Worm (Caenorhabditis elegans) whole organism, L3 larva: Measurements from ENCODE around the gene gad-3.

Experiments
- R02D3.7 ChIP-seq: fragments of 150-350 bp; optimal IDR thresholded peaks from 2 replicates; lab custom pipeline; 2014; ENCODE audit warnings: missing biosample characterization, missing genetic modification characterization
- ZK546.5 ChIP-seq: sonication (generic microtip); optimal IDR thresholded peaks from 2 replicates; lab custom pipeline; 2017; ENCODE audit warnings: missing biosample characterization, missing genetic modification characterization
- ama-1 ChIP-seq: fragments of 150-350 bp; optimal IDR thresholded peaks from 2 replicates; lab custom pipeline; 2018
- ceh-16 ChIP-seq: sonication (generic microtip); optimal IDR thresholded peaks from 2 replicates; lab custom pipeline; 2017; ENCODE audit warnings: missing biosample characterization, missing genetic modification characterization
- daf-12 ChIP-seq: fragments of 150-350 bp; optimal IDR thresholded peaks from 2 replicates; lab custom pipeline; 2014; ENCODE audit warnings: missing biosample characterization, missing genetic modification reagents, missing genetic modification characterization
- egl-5 ChIP-seq: fragments of 150-350 bp; optimal IDR thresholded peaks from 2 replicates; lab custom pipeline; 2017; ENCODE audit warnings: missing biosample characterization, missing genetic modification reagents, missing genetic modification characterization, inconsistent platforms
- elt-1 ChIP-seq: fragments of 150-350 bp; optimal IDR thresholded peaks from 2 replicates; lab custom pipeline; 2014; ENCODE audit warnings: missing biosample characterization, missing genetic modification characterization
- elt-2 ChIP-seq: sonication (generic microtip); optimal IDR thresholded peaks from 2 replicates; lab custom pipeline; 2016; ENCODE audit warnings: missing genetic modification reagents, mild to moderate bottlenecking, missing genetic modification characterization, missing compliant biosample characterization
- elt-3 ChIP-seq, 3 experiments: fragments of 150-350 bp in 1 of 3; sonication (generic microtip) in 2 of 3; optimal IDR thresholded peaks; 2 replicates in 2 of 3; 4 replicates in 1 of 3; lab custom pipeline; 2014 to 2017; ENCODE audit warnings: missing biosample characterization in 3 of 3, missing genetic modification characterization in 3 of 3
- eor-1 ChIP-seq, 2 experiments: fragments of 150-350 bp; optimal IDR thresholded peaks; 2 replicates each; lab custom pipeline; 2014 to 2018; ENCODE audit warnings: missing biosample characterization in 2 of 2, missing genetic modification characterization in 2 of 2
- fkh-10 ChIP-seq: sonication (generic microtip); optimal IDR thresholded peaks from 2 replicates; lab custom pipeline; 2017; ENCODE audit warnings: missing biosample characterization, missing genetic modification reagents, missing genetic modification characterization
- hmg-11 ChIP-seq: sonication (generic microtip); optimal IDR thresholded peaks from 2 replicates; lab custom pipeline; 2016; ENCODE audit warnings: missing genetic modification characterization, missing compliant biosample characterization
- jun-1 ChIP-seq: fragments of 150-350 bp; optimal IDR thresholded peaks from 2 replicates; lab custom pipeline; 2014; ENCODE audit warnings: missing biosample characterization, missing genetic modification reagents, missing genetic modification characterization
- lin-15B ChIP-seq: fragments of 150-350 bp; optimal IDR thresholded peaks from 2 replicates; lab custom pipeline; 2014; ENCODE audit warnings: missing biosample characterization, missing genetic modification characterization
- lin-39 ChIP-seq: fragments of 150-350 bp; optimal IDR thresholded peaks from 2 replicates; lab custom pipeline; 2018; ENCODE audit warnings: missing biosample characterization, missing genetic modification reagents, missing genetic modification characterization
- lsy-12 ChIP-seq: sonication (generic microtip); optimal IDR thresholded peaks from 2 replicates; lab custom pipeline; 2016; ENCODE audit warnings: mild to moderate bottlenecking, missing genetic modification characterization, missing compliant biosample characterization
- mdl-1 ChIP-seq: fragments of 150-350 bp; optimal IDR thresholded peaks from 2 replicates; lab custom pipeline; 2014; ENCODE audit warnings: missing biosample characterization, missing genetic modification characterization
- nfya-1 ChIP-seq: sonication (generic microtip); optimal IDR thresholded peaks from 2 replicates; lab custom pipeline; 2017; ENCODE audit warnings: missing genetic modification characterization, mild to moderate bottlenecking, missing compliant biosample characterization, antibody characterized with exemption, moderate library complexity; ENCODE audit not compliant: insufficient read depth
- nhr-11 ChIP-seq: fragments of 150-350 bp; optimal IDR thresholded peaks from 2 replicates; lab custom pipeline; 2014; ENCODE audit warnings: missing biosample characterization, missing genetic modification characterization
- nhr-237 ChIP-seq: fragments of 150-350 bp; optimal IDR thresholded peaks from 2 replicates; lab custom pipeline; 2014; ENCODE audit warnings: missing biosample characterization, missing genetic modification characterization
- nhr-25 ChIP-seq: sonication (generic microtip); optimal IDR thresholded peaks from 2 replicates; lab custom pipeline; 2017; ENCODE audit warnings: missing biosample characterization, missing genetic modification characterization
- nhr-43 ChIP-seq: sonication (generic microtip); optimal IDR thresholded peaks from 2 replicates; lab custom pipeline; 2016; ENCODE audit warnings: mild to moderate bottlenecking, missing genetic modification characterization, missing compliant biosample characterization; ENCODE audit not compliant: poor library complexity, severe bottlenecking
- nhr-67 ChIP-seq: fragments of 150-350 bp; optimal IDR thresholded peaks from 2 replicates; lab custom pipeline; 2014; ENCODE audit warnings: missing biosample characterization, missing genetic modification characterization
- nhr-76 ChIP-seq: fragments of 150-350 bp; sonication (generic microtip); optimal IDR thresholded peaks from 5 replicates; lab custom pipeline; 2014; ENCODE audit warnings: missing biosample characterization, missing genetic modification characterization
- nhr-77 ChIP-seq: fragments of 150-350 bp; optimal IDR thresholded peaks from 2 replicates; lab custom pipeline; 2014; ENCODE audit warnings: missing biosample characterization, missing genetic modification characterization
- pha-4 ChIP-seq: fragments of 150-350 bp; optimal IDR thresholded peaks from 2 replicates; lab custom pipeline; 2014; ENCODE audit warnings: missing biosample characterization, missing genetic modification reagents, missing genetic modification characterization
- pqm-1 ChIP-seq: fragments of 150-350 bp; optimal IDR thresholded peaks from 2 replicates; lab custom pipeline; 2017; ENCODE audit warnings: missing biosample characterization, missing genetic modification characterization, inconsistent platforms
- snpc-4 ChIP-seq: fragments of 150-350 bp; optimal IDR thresholded peaks from 2 replicates; lab custom pipeline; 2014; ENCODE audit warnings: missing biosample characterization, missing genetic modification characterization
- tbx-2 ChIP-seq: sonication (generic microtip); optimal IDR thresholded peaks from 2 replicates; lab custom pipeline; 2016; ENCODE audit warnings: mild to moderate bottlenecking, missing genetic modification characterization, missing compliant biosample characterization
- unc-39 ChIP-seq: sonication (generic microtip); optimal IDR thresholded peaks from 4 replicates; lab custom pipeline; 2017; ENCODE audit warnings: missing biosample characterization, missing genetic modification characterization
- ztf-11 ChIP-seq: fragments of 150-350 bp; optimal IDR thresholded peaks from 2 replicates; lab custom pipeline; 2014; ENCODE audit warnings: missing biosample characterization, missing genetic modification characterization
- ztf-4 ChIP-seq: fragments of 150-350 bp; optimal IDR thresholded peaks from 2 replicates; lab custom pipeline; 2014; ENCODE audit warnings: missing biosample characterization, missing genetic modification characterization

gad-3 gene

DNA sequence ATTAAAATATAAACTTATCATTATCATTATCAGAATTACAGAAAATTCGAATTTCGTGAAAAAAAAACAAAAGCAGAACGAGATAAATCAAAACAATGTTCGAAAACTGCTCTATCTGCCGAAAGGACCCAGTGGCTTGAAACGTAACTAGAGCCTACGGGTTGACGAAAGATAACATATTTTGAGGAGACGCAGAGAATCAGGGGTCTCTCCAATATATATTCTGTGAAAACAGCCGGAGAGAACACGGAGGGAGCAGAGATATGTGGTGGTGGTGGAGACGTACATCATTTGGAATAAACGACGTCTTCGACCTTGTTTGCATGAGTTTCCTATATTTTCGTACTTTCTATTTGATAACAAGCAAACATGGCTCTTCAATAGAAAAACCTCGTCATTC, 36.1 kb upstream of the gad-3 start:
- TF ChIP-seq nfya-1 (tag; lab: Kevin White, UChicago) (peak; percentile 27), hmg-11 (peak; percentile 47), nhr-43 (tag; lab: Kevin White, UChicago) (no peak), nhr-25 (tag; lab: Kevin White, UChicago) (no peak)

DNA sequence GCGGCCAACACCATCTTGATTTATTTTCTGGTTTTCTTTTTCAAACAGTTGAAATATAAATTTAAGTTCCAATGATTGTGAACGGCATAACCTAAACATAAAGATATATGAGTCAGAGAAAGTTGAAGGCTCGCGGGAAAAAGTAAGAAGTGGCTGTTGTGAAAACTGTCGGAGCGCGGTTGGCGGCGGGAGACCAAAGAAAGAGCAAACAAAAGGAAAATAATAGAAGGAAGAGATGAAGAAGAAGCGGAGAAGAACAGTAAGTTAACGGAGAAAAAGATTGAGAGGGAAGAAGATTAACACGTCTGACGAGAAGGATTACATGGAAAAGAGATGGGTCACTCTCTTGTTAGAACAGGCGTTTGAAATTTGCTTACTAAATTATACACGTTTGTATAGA, 34.6 kb upstream of the gad-3 start, which contains the start of gene inx-10:
Gene inx-10, minus strand, starts transcription at position 101 of the 400 bp plus-strand sequence.
- no peak for TF ChIP-seq ama-1 (lab: Kevin White, UChicago)
- no peak for TF ChIP-seq elt-1 (tag; lab: Kevin White, UChicago)
- TF ChIP-seq pha-4: peak; percentile 59

DNA sequence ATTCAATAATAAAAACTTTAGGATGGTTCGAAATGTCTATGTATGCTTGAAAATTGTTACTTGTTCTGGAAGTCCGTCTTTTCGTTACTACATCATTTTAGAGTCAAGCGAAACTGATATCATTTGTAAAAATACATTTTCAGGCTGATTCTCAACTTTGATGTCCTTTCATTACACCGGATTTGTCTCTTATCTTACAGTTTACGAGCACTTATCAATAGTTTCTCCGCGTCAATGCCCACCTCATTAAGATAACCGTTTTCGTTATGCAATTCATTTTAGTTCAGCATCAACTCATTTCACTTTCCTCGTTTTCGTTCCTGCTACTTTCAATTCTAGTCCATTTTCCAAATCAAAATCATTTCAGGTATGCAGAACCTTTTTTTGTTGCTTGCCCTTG, 29.9 kb upstream of the gad-3 start, which contains the start of gene asp-2:
Gene asp-2, plus strand, starts transcription at position 368 of the 400 bp plus-strand sequence.
- TF ChIP-seq fkh-10 (GFP tag; lab: Kevin White, UChicago): no peak
- no peak for TF ChIP-seq ZK546.5
- TF ChIP-seq ztf-11 (tag; lab: Kevin White, UChicago): no peak
- TF ChIP-seq elt-2 (tag; lab: Kevin White, UChicago): peak; percentile 91
- TF ChIP-seq pqm-1: peak; percentile 89
- no peak for TF ChIP-seq nhr-76 (tag; lab: Kevin White, UChicago)

DNA sequence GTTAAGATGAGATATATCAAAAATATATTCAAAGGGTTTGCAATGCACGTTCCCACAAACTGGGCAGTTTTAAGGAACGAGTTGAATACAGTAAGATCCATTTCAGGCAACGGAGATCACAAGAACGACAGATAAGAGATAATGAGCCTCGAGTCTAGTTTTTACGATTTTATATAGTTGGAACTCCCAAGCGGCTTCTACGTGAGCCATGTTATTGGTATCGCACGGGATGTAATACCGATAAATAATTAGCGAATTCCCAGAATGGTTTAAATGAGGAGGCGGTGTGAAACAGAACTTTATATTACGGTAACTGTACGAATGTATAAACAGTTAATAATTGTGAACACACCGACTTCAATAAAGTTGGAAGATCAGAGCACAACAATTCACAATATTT, 26.1 kb upstream of the gad-3 start, which contains the start of gene str-177:
Gene str-177, minus strand, starts transcription at position 101 of the 400 bp plus-strand sequence.
- no peak for TF ChIP-seq daf-12
- no peak for TF ChIP-seq unc-39 (tag; lab: Kevin White, UChicago)
- TF ChIP-seq ztf-4: no peak
- TF ChIP-seq eor-1 (tag; optimal IDR thresholded peaks at IDR 0.05; lab: Kevin White, UChicago): no peak
- no peak for TF ChIP-seq nhr-11
- no peak for TF ChIP-seq lin-15B
- TF ChIP-seq elt-1 (tag; lab: Kevin White, UChicago): no peak
- no peak for TF ChIP-seq nhr-67 (tag; lab: Kevin White, UChicago)
- TF ChIP-seq R02D3.7: no peak
- TF ChIP-seq nhr-237 (tag; lab: Kevin White, UChicago): no peak
- no peak for TF ChIP-seq elt-3 (tag; optimal IDR thresholded peaks at IDR 0.05; lab: Kevin White, UChicago)
- TF ChIP-seq fkh-10 (GFP tag; lab: Kevin White, UChicago): no peak
- TF ChIP-seq ztf-11 (tag; lab: Kevin White, UChicago): no peak
- TF ChIP-seq lin-39 (tag; lab: Kevin White, UChicago): no peak
- no peak for TF ChIP-seq tbx-2 (tag; lab: Kevin White, UChicago)
- no peak for TF ChIP-seq egl-5 (tag; lab: Kevin White, UChicago)
- no peak for TF ChIP-seq mdl-1 (tag; lab: Kevin White, UChicago)
- TF ChIP-seq snpc-4 (tag; lab: Kevin White, UChicago): no peak
- TF ChIP-seq ceh-16 (tag; lab: Kevin White, UChicago): no peak
- TF ChIP-seq lsy-12 (tag; lab: Kevin White, UChicago): no peak

DNA sequence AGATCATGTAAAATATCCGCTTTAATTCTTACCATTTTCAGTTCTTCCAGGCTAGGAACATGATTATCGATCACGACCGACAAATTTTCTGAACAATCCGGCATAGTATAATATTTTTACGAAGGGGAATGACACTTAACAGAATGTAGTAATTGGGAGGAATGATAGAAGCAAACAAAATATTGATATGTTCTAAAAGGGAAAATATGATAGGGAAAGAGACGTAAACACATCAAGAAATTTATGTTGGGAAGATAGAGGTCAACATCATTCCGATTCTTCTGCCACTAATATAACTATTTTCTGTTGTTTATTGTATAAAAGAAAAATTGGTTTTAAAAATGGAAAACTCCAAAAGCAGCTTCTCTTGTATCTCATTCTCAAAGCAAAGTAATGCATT, 24.3 kb upstream of the gad-3 start, which contains the start of gene C24B5.4:
Gene C24B5.4, minus strand, starts transcription at position 206 of the 400 bp plus-strand sequence.
- no peak for TF ChIP-seq nhr-77
- TF ChIP-seq lsy-12 (tag; lab: Kevin White, UChicago): no peak
- no peak for TF ChIP-seq pha-4
- no peak for TF ChIP-seq pqm-1
- TF ChIP-seq ama-1 (lab: Kevin White, UChicago): no peak
- TF ChIP-seq elt-2 (tag; lab: Kevin White, UChicago): peak; percentile 6
- TF ChIP-seq hmg-11: no peak
- TF ChIP-seq jun-1: no peak
- TF ChIP-seq, all 47 proteins: peak for 1

DNA sequence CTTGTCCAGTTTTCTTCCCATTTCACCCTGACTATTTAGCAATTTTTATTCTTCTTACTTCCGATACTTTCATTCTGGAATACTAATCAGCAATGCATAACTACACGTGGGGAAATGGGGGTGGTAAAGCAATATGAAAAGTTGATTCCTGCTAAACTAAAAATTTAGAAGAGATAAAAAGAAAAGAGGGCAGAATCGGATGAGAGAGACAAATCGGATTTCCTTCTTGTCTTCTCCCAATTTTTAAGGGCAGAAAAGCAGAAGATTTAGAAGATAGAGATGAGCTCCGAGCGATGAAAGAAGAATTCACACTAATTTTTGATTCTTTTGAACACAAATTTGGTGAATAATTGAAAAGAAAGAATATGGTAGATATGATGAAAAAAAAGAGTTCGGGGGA, 21.2 kb upstream of the gad-3 start:
- TF ChIP-seq nhr-237 (tag; lab: Kevin White, UChicago) (no peak), fkh-10 (GFP tag; lab: Kevin White, UChicago) (peak; percentile 17)
- TF ChIP-seq, all 47 proteins: peak for 1
